Fruit fly (Drosophila melanogaster) whole organism, embryonic: ENCODE results near the gene pigs.

Experiments used
- Ada2b ChIP-seq: fragments of 200-800 bp; sonication (Bioruptor generic); IDR thresholded peaks from 2 replicates; pipeline ENCODE4 v1.3.6; 2022; ENCODE audit warnings: missing biosample characterization, missing genetic modification characterization
- Antp ChIP-seq: fragments of 200-800 bp; sonication (Bioruptor generic); optimal IDR thresholded peaks from 3 replicates; lab custom pipeline; 2016; ENCODE audit warnings: missing biosample characterization, missing genetic modification characterization
- Atf6 ChIP-seq: fragments of 200-800 bp; sonication (Bioruptor generic); IDR thresholded peaks from 2 replicates; pipeline ENCODE4 v1.3.6; 2022; ENCODE audit warnings: missing biosample characterization, missing genetic modification characterization
- CG1024 ChIP-seq: fragments of 200-800 bp; sonication (Bioruptor generic); IDR thresholded peaks from 2 replicates; pipeline ENCODE4 v1.3.6; 2022; ENCODE audit warnings: missing biosample characterization, missing genetic modification characterization
- CG10267 ChIP-seq: fragments of 200-800 bp; sonication (Bioruptor generic); optimal IDR thresholded peaks from 2 replicates; lab custom pipeline; 2018; ENCODE audit warnings: missing biosample characterization, mild to moderate bottlenecking, missing genetic modification characterization, moderate library complexity
- CG10462 ChIP-seq: fragments of 200-800 bp; sonication (Bioruptor generic); optimal IDR thresholded peaks from 2 replicates; lab custom pipeline; 2016; ENCODE audit warnings: missing biosample characterization, missing genetic modification characterization
- CG10959 ChIP-seq: fragments of 200-800 bp; sonication (Bioruptor generic); IDR thresholded peaks from 2 replicates; pipeline ENCODE4 v1.3.6; 2022; ENCODE audit warnings: missing biosample characterization, missing genetic modification characterization
- CG12299 ChIP-seq: fragments of 200-800 bp; sonication (Bioruptor generic); optimal IDR thresholded peaks from 2 replicates; lab custom pipeline; 2018; ENCODE audit warnings: missing biosample characterization, mild to moderate bottlenecking, missing genetic modification characterization
- CG12769 ChIP-seq: fragments of 200-800 bp; sonication (Bioruptor generic); optimal IDR thresholded peaks from 2 replicates; lab custom pipeline; 2019; ENCODE audit warnings: missing biosample characterization, mild to moderate bottlenecking, missing genetic modification characterization, moderate library complexity
- CG13296 ChIP-seq: fragments of 200-800 bp; sonication (Bioruptor generic); optimal IDR thresholded peaks from 3 replicates; lab custom pipeline; 2018; ENCODE audit warnings: missing biosample characterization, mild to moderate bottlenecking, missing genetic modification characterization
- CG16813 ChIP-seq: fragments of 200-800 bp; sonication (Bioruptor generic); IDR thresholded peaks from 3 replicates; pipeline ENCODE4 v1.3.6; 2022; ENCODE audit warnings: missing biosample characterization, missing genetic modification characterization; ENCODE audit not compliant: partially characterized antibody
- CG17186 ChIP-seq: fragments of 200-800 bp; sonication (Bioruptor generic); optimal IDR thresholded peaks from 3 replicates; lab custom pipeline; 2017; ENCODE audit warnings: missing biosample characterization, missing genetic modification reagents, missing genetic modification characterization
- CG1792 ChIP-seq: fragments of 200-800 bp; sonication (Bioruptor generic); optimal IDR thresholded peaks from 2 replicates; lab custom pipeline; 2016; ENCODE audit warnings: missing biosample characterization, missing genetic modification characterization
- CG30403 ChIP-seq: fragments of 200-800 bp; sonication (Bioruptor generic); optimal IDR thresholded peaks from 3 replicates; lab custom pipeline; 2016; ENCODE audit warnings: missing biosample characterization, missing genetic modification characterization
- CG3065 ChIP-seq: fragments of 200-800 bp; sonication (Bioruptor generic); optimal IDR thresholded peaks from 2 replicates; lab custom pipeline; 2016; ENCODE audit warnings: missing biosample characterization, missing genetic modification characterization
- CG31441 ChIP-seq: fragments of 200-800 bp; sonication (Bioruptor generic); IDR thresholded peaks from 2 replicates; pipeline ENCODE4 v1.3.6; 2022; ENCODE audit warnings: missing biosample characterization, missing genetic modification characterization
- CG3281 ChIP-seq: fragments of 200-800 bp; sonication (Bioruptor generic); optimal IDR thresholded peaks from 3 replicates; lab custom pipeline; 2017; ENCODE audit warnings: missing biosample characterization, mild to moderate bottlenecking, missing genetic modification characterization
- CG43689 ChIP-seq: fragments of 200-800 bp; sonication (Bioruptor generic); IDR thresholded peaks from 2 replicates; pipeline ENCODE4 v1.3.6; 2022; ENCODE audit warnings: missing biosample characterization, missing genetic modification characterization
- CG6689 ChIP-seq: fragments of 200-800 bp; sonication (Bioruptor generic); IDR thresholded peaks from 2 replicates; pipeline ENCODE4 v1.3.6; 2022; ENCODE audit warnings: missing biosample characterization, missing genetic modification characterization
- CG7839 ChIP-seq: fragments of 200-800 bp; sonication (Bioruptor generic); optimal IDR thresholded peaks from 3 replicates; lab custom pipeline; 2018; ENCODE audit warnings: missing biosample characterization, mild to moderate bottlenecking, missing genetic modification characterization, moderate library complexity
- CG7963 ChIP-seq: fragments of 200-800 bp; sonication (Bioruptor generic); IDR thresholded peaks from 3 replicates; pipeline ENCODE4 v1.3.6; 2022; ENCODE audit warnings: missing biosample characterization, missing genetic modification characterization; ENCODE audit not compliant: partially characterized antibody
- CG8290 ChIP-seq, 3 experiments: fragments of 200-800 bp; sonication (Bioruptor generic); optimal IDR thresholded peaks; 2 replicates each; lab custom pipeline; 2016 to 2019; ENCODE audit warnings: missing biosample characterization in 3 of 3, missing genetic modification characterization in 3 of 3, mild to moderate bottlenecking in 2 of 3, moderate library complexity in 1 of 3
- CG8944 ChIP-seq: fragments of 200-800 bp; sonication (Bioruptor generic); optimal IDR thresholded peaks from 3 replicates; lab custom pipeline; 2016; ENCODE audit warnings: missing biosample characterization, missing genetic modification characterization
- CG9817 ChIP-seq: fragments of 200-800 bp; sonication (Bioruptor generic); optimal IDR thresholded peaks from 2 replicates; lab custom pipeline; 2018; ENCODE audit warnings: missing biosample characterization, mild to moderate bottlenecking, missing genetic modification characterization, moderate library complexity
- CoRest ChIP-seq: fragments of 200-800 bp; sonication (Bioruptor generic); optimal IDR thresholded peaks from 3 replicates; lab custom pipeline; 2018; ENCODE audit warnings: missing biosample characterization, mild to moderate bottlenecking, missing genetic modification characterization, moderate library complexity
- D ChIP-seq, 2 experiments: fragments of 200-800 bp in 1 of 2; fragments of >200 bp in 1 of 2; sonication (Bioruptor generic) in 1 of 2; optimal IDR thresholded peaks; 2 replicates in 1 of 2; 3 replicates in 1 of 2; lab custom pipeline; 2017; ENCODE audit warnings: mild to moderate bottlenecking in 1 of 2, missing biosample characterization in 1 of 2, missing genetic modification characterization in 1 of 2, missing genetic modification reagents in 1 of 2
- Gsc ChIP-seq: fragments of 200-800 bp; sonication (Bioruptor generic); IDR thresholded peaks from 2 replicates; pipeline ENCODE4 v1.3.6; 2022; ENCODE audit warnings: missing biosample characterization, missing genetic modification characterization
- Hr51 ChIP-seq, 2 experiments: fragments of 200-800 bp; sonication (Bioruptor generic); optimal IDR thresholded peaks; 2 replicates in 1 of 2; 3 replicates in 1 of 2; lab custom pipeline; 2016 to 2018; ENCODE audit warnings: missing biosample characterization in 2 of 2, missing genetic modification characterization in 2 of 2, mild to moderate bottlenecking in 1 of 2, moderate library complexity in 1 of 2
- Hr78 ChIP-seq, 2 experiments: fragments of 200-800 bp in 1 of 2; fragments of >200 bp in 1 of 2; sonication (Bioruptor generic) in 1 of 2; optimal IDR thresholded peaks; 2 replicates each; lab custom pipeline; 2017 to 2019; ENCODE audit warnings: missing biosample characterization in 2 of 2, missing genetic modification characterization in 2 of 2, mild to moderate bottlenecking in 1 of 2, moderate library complexity in 1 of 2
- Max ChIP-seq: fragments of 200-800 bp; sonication (Bioruptor generic); optimal IDR thresholded peaks from 2 replicates; lab custom pipeline; 2016; ENCODE audit warnings: missing biosample characterization, mild to moderate bottlenecking, missing genetic modification characterization
- Meics ChIP-seq: fragments of 200-800 bp; sonication (Bioruptor generic); optimal IDR thresholded peaks from 2 replicates; lab custom pipeline; 2017; ENCODE audit warnings: missing biosample characterization, mild to moderate bottlenecking, missing genetic modification characterization
- amos ChIP-seq: fragments of 200-800 bp; sonication (Bioruptor generic); IDR thresholded peaks from 2 replicates; pipeline ENCODE4 v1.3.6; 2022; ENCODE audit warnings: missing biosample characterization, missing genetic modification characterization; ENCODE audit not compliant: partially characterized antibody
- bab2 ChIP-seq: fragments of 200-800 bp; sonication (Bioruptor generic); optimal IDR thresholded peaks from 2 replicates; lab custom pipeline; 2016; ENCODE audit warnings: missing biosample characterization, missing genetic modification characterization
- bigmax ChIP-seq: fragments of 200-800 bp; sonication (Bioruptor generic); optimal IDR thresholded peaks from 2 replicates; lab custom pipeline; 2018; ENCODE audit warnings: missing biosample characterization, mild to moderate bottlenecking, missing genetic modification characterization
- bowl ChIP-seq: fragments of 200-800 bp; sonication (Bioruptor generic); IDR thresholded peaks from 2 replicates; pipeline ENCODE4 v1.3.6; 2022; ENCODE audit warnings: missing biosample characterization, missing genetic modification characterization
- br ChIP-seq: fragments of >200 bp; optimal IDR thresholded peaks from 2 replicates; lab custom pipeline; 2017
- cg ChIP-seq: fragments of 200-800 bp; sonication (Bioruptor generic); optimal IDR thresholded peaks from 3 replicates; lab custom pipeline; 2019; ENCODE audit warnings: missing biosample characterization, mild to moderate bottlenecking, missing genetic modification characterization, moderate library complexity
- croc ChIP-seq: fragments of 200-800 bp; sonication (Bioruptor generic); conservative IDR thresholded peaks from 3 replicates; pipeline ENCODE4 v1.3.6; 2022; ENCODE audit warnings: missing biosample characterization, missing genetic modification characterization
- cwo ChIP-seq: fragments of 200-800 bp; sonication (Bioruptor generic); optimal IDR thresholded peaks from 3 replicates; lab custom pipeline; 2017; ENCODE audit warnings: missing biosample characterization, missing genetic modification characterization, mild to moderate bottlenecking, moderate library complexity, missing genetic modification reagents
- dati ChIP-seq: fragments of 200-800 bp; sonication (Bioruptor generic); IDR thresholded peaks from 2 replicates; pipeline ENCODE4 v1.3.6; 2022; ENCODE audit warnings: missing biosample characterization, missing genetic modification characterization
- emc ChIP-seq: fragments of 200-800 bp; sonication (Bioruptor generic); optimal IDR thresholded peaks from 2 replicates; lab custom pipeline; 2016; ENCODE audit warnings: missing biosample characterization, missing genetic modification characterization
- ewg ChIP-seq: fragments of 200-800 bp; sonication (Bioruptor generic); optimal IDR thresholded peaks from 3 replicates; lab custom pipeline; 2017; ENCODE audit warnings: mild to moderate bottlenecking, missing biosample characterization, missing genetic modification reagents, missing genetic modification characterization
- pros ChIP-seq: fragments of 200-800 bp; sonication (Bioruptor generic); optimal IDR thresholded peaks from 3 replicates; lab custom pipeline; 2019; ENCODE audit warnings: missing biosample characterization, mild to moderate bottlenecking, missing genetic modification characterization, moderate library complexity
- sens-2 ChIP-seq: fragments of 200-800 bp; sonication (Bioruptor generic); IDR thresholded peaks from 2 replicates; pipeline ENCODE4 v1.3.6; 2022; ENCODE audit warnings: missing biosample characterization, missing genetic modification characterization
- tna ChIP-seq: fragments of 200-800 bp; sonication (Bioruptor generic); IDR thresholded peaks from 2 replicates; pipeline ENCODE4 v1.3.6; 2022; ENCODE audit warnings: missing biosample characterization, missing genetic modification characterization; ENCODE audit not compliant: partially characterized antibody
- wor ChIP-seq: fragments of 200-800 bp; sonication (Bioruptor generic); IDR thresholded peaks from 2 replicates; pipeline ENCODE4 v1.3.6; 2022; ENCODE audit warnings: missing biosample characterization, missing genetic modification characterization
- zen ChIP-seq: fragments of 200-800 bp; sonication (Bioruptor generic); optimal IDR thresholded peaks from 3 replicates; lab custom pipeline; 2018; ENCODE audit warnings: missing biosample characterization, mild to moderate bottlenecking, missing genetic modification characterization, moderate library complexity
- zf30C ChIP-seq: fragments of 200-800 bp; sonication (Bioruptor generic); optimal IDR thresholded peaks from 3 replicates; lab custom pipeline; 2018; ENCODE audit warnings: missing biosample characterization, mild to moderate bottlenecking, missing genetic modification characterization
- zfh1 ChIP-seq: fragments of 200-800 bp; sonication (Bioruptor generic); IDR thresholded peaks from 3 replicates; pipeline ENCODE4 v1.3.6; 2022; ENCODE audit warnings: missing biosample characterization, missing genetic modification characterization

Gene pigs

DNA sequence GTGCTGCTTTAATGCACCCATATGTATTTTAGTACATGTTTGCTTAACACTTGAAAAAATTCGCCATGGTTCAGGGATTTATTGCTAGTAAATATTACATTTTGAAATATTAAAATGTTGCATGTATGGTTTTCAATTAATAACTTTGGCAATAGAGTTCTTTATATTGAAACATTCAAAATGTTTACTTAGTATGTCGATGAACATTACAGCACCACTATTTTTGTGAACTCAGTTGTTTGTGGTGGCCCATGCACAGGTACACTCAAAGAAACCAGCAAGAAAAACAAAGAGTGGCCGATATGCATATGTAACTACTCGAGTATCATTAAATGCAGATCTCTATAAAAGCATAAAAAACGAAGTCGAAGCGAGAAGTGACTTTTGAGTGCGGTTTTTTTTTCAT is 102.2 kb downstream of the pigs start (continued):
- peak; percentile 5 for TF ChIP-seq CG17186 (GFP tag; lab: Kevin White, UChicago)
- peak; percentile 68 for TF ChIP-seq CG31441 (GFP tag; lab: Robert Waterston, UW)
- peak; percentile 65 for TF ChIP-seq bab2 (GFP tag; lab: Kevin White, UChicago)
- peak; percentile 33 for TF ChIP-seq Max
- peak; percentile 66 for TF ChIP-seq CG10959 (GFP tag; lab: Robert Waterston, UW)
- TF ChIP-seq CG1024: 0 out of 2 replicates have a peak, but pooled peaks have one; percentile 19
- peak; percentile 25; the same call in 1 of the 2 replicates for TF ChIP-seq Atf6
- peak; percentile 38 for TF ChIP-seq zf30C (GFP tag; lab: Kevin White, UChicago)
- TF ChIP-seq CG12299: peak; percentile 16
- TF ChIP-seq zen: peak; percentile 59
- no peak for TF ChIP-seq cg (GFP tag; lab: Kevin White, UChicago)
- TF ChIP-seq Hr78 (GFP tag; optimal IDR thresholded peaks at IDR 0.05; lab: Kevin White, UChicago): peak in 1 of 2 experiments; percentile 41
- TF ChIP-seq amos (GFP tag; lab: Robert Waterston, UW): no peak
- peak; percentile 29; the same call in 1 of the 2 replicates for TF ChIP-seq bowl (GFP tag; lab: Robert Waterston, UW)
- peak; percentile 17 for TF ChIP-seq CG13296 (GFP tag; lab: Kevin White, UChicago)
- peak; percentile 39; the same call in 1 of the 2 replicates for TF ChIP-seq sens-2 (GFP tag; lab: Robert Waterston, UW)
- TF ChIP-seq Ada2b (GFP tag; lab: Robert Waterston, UW): no peak
- TF ChIP-seq D (optimal IDR thresholded peaks at IDR 0.05; lab: Kevin White, UChicago): no peak
- peak; percentile 63 for TF ChIP-seq D (GFP tag; optimal IDR thresholded peaks at IDR 0.05; lab: Kevin White, UChicago)
- peak; percentile 79 for TF ChIP-seq CoRest (tag; lab: Kevin White, UChicago)
- TF ChIP-seq CG3065: no peak
- TF ChIP-seq CG12769 (tag; lab: Kevin White, UChicago): peak; percentile 25
- TF ChIP-seq cwo (GFP tag; lab: Kevin White, UChicago): peak; percentile 26
- peak; percentile 27 for TF ChIP-seq Antp
- TF ChIP-seq CG8290 (GFP tag; optimal IDR thresholded peaks at IDR 0.05; lab: Kevin White, UChicago): peak; percentile 40
- no peak for TF ChIP-seq CG8290 (tag; optimal IDR thresholded peaks at IDR 0.05; lab: Kevin White, UChicago)
- TF ChIP-seq CG10462 (GFP tag; lab: Kevin White, UChicago): peak; percentile 36
- TF ChIP-seq CG16813 (GFP tag; lab: Robert Waterston, UW): no peak
- peak; percentile 43 for TF ChIP-seq CG9817 (tag; lab: Kevin White, UChicago)
- TF ChIP-seq br: no peak
- TF ChIP-seq bigmax (GFP tag; lab: Kevin White, UChicago): no peak
- TF ChIP-seq pros (GFP tag; lab: Kevin White, UChicago): no peak
- TF ChIP-seq dati (GFP tag; lab: Robert Waterston, UW): 0 out of 2 replicates have a peak, but pooled peaks have one; percentile 15
- TF ChIP-seq tna (GFP tag; lab: Robert Waterston, UW): no peak
- TF ChIP-seq CG7963 (GFP tag; lab: Robert Waterston, UW): no peak
- TF ChIP-seq CG30403 (GFP tag; lab: Kevin White, UChicago): peak; percentile 68
- TF ChIP-seq CG7839 (tag; lab: Kevin White, UChicago): peak; percentile 79
- peak; percentile 49 for TF ChIP-seq Meics
- peak; percentile 57 for TF ChIP-seq ewg (GFP tag; lab: Kevin White, UChicago)
- peak in 1 of 2 experiments; percentile 83 for TF ChIP-seq Hr51 (GFP tag; optimal IDR thresholded peaks at IDR 0.05; lab: Kevin White, UChicago)
- TF ChIP-seq CG1792 (GFP tag; lab: Kevin White, UChicago): no peak
- peak; percentile 59 for TF ChIP-seq wor (GFP tag; lab: Robert Waterston, UW)
- peak; percentile 66; the same call in 2 of the 3 replicates for TF ChIP-seq zfh1 (GFP tag; lab: Robert Waterston, UW)
- no peak for TF ChIP-seq emc (GFP tag; lab: Kevin White, UChicago)
- peak; percentile 79 for TF ChIP-seq CG6689
- peak; percentile 63 for TF ChIP-seq CG10267 (tag; lab: Kevin White, UChicago)
- TF ChIP-seq CG43689: 0 out of 2 replicates have a peak, but pooled peaks have one; percentile 15
- TF ChIP-seq croc (GFP tag; lab: Robert Waterston, UW): peak; percentile 60; the same call in 1 of the 3 replicates
- TF ChIP-seq CG3281 (GFP tag; lab: Kevin White, UChicago): peak; percentile 15
- TF ChIP-seq CG8944: peak; percentile 58
- TF ChIP-seq Gsc (GFP tag; lab: Robert Waterston, UW): no peak
